Worm (Caenorhabditis elegans) whole organism, midembryonic: Measurements from ENCODE around the gene zip-12.

ENCODE experiments used
- T22C8.4 ChIP-seq: fragments of 200-800 bp; sonication (Bioruptor generic); IDR thresholded peaks from 2 replicates; pipeline ENCODE4 v1.3.6; 2022; ENCODE audit warnings: missing genetic modification characterization, missing compliant biosample characterization
- cog-1 ChIP-seq: sonication (generic microtip); optimal IDR thresholded peaks from 2 replicates; lab custom pipeline; 2016; ENCODE audit warnings: missing genetic modification characterization, missing compliant biosample characterization
- flt-1 ChIP-seq: fragments of 200-800 bp; sonication (Bioruptor generic); IDR thresholded peaks from 2 replicates; pipeline ENCODE4 v1.3.6; 2022; ENCODE audit warnings: missing genetic modification characterization, missing compliant biosample characterization
- klf-2 ChIP-seq: fragments of 200-800 bp; sonication (Bioruptor generic); conservative IDR thresholded peaks from 2 replicates; pipeline ENCODE4 v1.3.6; 2022; ENCODE audit warnings: missing genetic modification reagents, missing genetic modification characterization, missing compliant biosample characterization
- med-1 ChIP-seq: sonication (generic microtip); optimal IDR thresholded peaks from 2 replicates; lab custom pipeline; 2017; ENCODE audit warnings: missing genetic modification characterization, mild to moderate bottlenecking, missing compliant biosample characterization, antibody characterized with exemption, missing genetic modification reagents; ENCODE audit not compliant: insufficient read depth
- tab-1 ChIP-seq: fragments of 200-800 bp; sonication (Bioruptor generic); IDR thresholded peaks from 2 replicates; pipeline ENCODE4 v1.3.6; 2022; ENCODE audit warnings: missing genetic modification characterization, missing compliant biosample characterization
- ztf-29 ChIP-seq: fragments of 200-800 bp; sonication (Bioruptor generic); IDR thresholded peaks from 2 replicates; pipeline ENCODE4 v1.3.6; 2022; ENCODE audit warnings: missing genetic modification reagents, missing genetic modification characterization, missing compliant biosample characterization

- TF ChIP-seq cog-1 (tag; lab: Kevin White, UChicago) (no peak), tab-1 (GFP tag; lab: Robert Waterston, UW) (no peak), med-1 (GFP tag; lab: Kevin White, UChicago) (no peak), flt-1 (no peak), klf-2 (GFP tag; lab: Robert Waterston, UW) (no peak), T22C8.4 (no peak), ztf-29 (GFP tag; lab: Robert Waterston, UW) (no peak)
Measured at ce11 chrIII:12299259-12299658, 28.5 kb upstream of the zip-12 start.
